Worm (Caenorhabditis elegans): Measurements from ENCODE around the gene C35A5.3.

ce11 chrV:10536095-10536691 is 35.0 kb upstream of the C35A5.3 start, which contains the start of gene ppm-1.A:
- no peak for TF ChIP-seq fkh-10 (GFP tag; optimal IDR thresholded peaks at IDR 0.05)
- TF ChIP-seq nhr-11 (tag; optimal IDR thresholded peaks at IDR 0.05), result no peak
- TF ChIP-seq ZK546.5 (tag; optimal IDR thresholded peaks at IDR 0.05), result no peak
- TF ChIP-seq nhr-76 (tag; optimal IDR thresholded peaks at IDR 0.05), result no peak
- TF ChIP-seq tbx-2 (tag; optimal IDR thresholded peaks at IDR 0.05), result no peak
- TF ChIP-seq sea-2 (GFP tag; optimal IDR thresholded peaks at IDR 0.05), result no peak
- no peak for TF ChIP-seq ceh-9 (tag; optimal IDR thresholded peaks at IDR 0.05)
- peak; percentile 23 for TF ChIP-seq pha-4 (tag; optimal IDR thresholded peaks at IDR 0.05)
- no peak for TF ChIP-seq aly-2 (tag; optimal IDR thresholded peaks at IDR 0.05)

All from whole organism, L3 larva.